Fruit fly (Drosophila melanogaster) whole organism, embryonic: Measurements from ENCODE around the gene CG32847.

Experiments used
- Antp ChIP-seq: fragments of 200-800 bp; sonication (Bioruptor generic); optimal IDR thresholded peaks from 3 replicates; lab custom pipeline; 2016; ENCODE audit warnings: missing biosample characterization, missing genetic modification characterization
- Bgb ChIP-seq: fragments of 200-800 bp; sonication (Bioruptor generic); IDR thresholded peaks from 2 replicates; pipeline ENCODE4 v1.3.6; 2022; ENCODE audit warnings: missing biosample characterization, missing genetic modification characterization; ENCODE audit not compliant: partially characterized antibody
- CG10267 ChIP-seq: fragments of 200-800 bp; sonication (Bioruptor generic); optimal IDR thresholded peaks from 2 replicates; lab custom pipeline; 2018; ENCODE audit warnings: missing biosample characterization, mild to moderate bottlenecking, missing genetic modification characterization, moderate library complexity
- CG10431 ChIP-seq: fragments of 200-800 bp; sonication (Bioruptor generic); optimal IDR thresholded peaks from 3 replicates; lab custom pipeline; 2018; ENCODE audit warnings: missing biosample characterization, mild to moderate bottlenecking, missing genetic modification characterization
- CG11398 ChIP-seq: fragments of 200-800 bp; sonication (Bioruptor generic); optimal IDR thresholded peaks from 2 replicates; lab custom pipeline; 2016; ENCODE audit warnings: missing biosample characterization, missing genetic modification characterization
- CG11456 ChIP-seq: fragments of 200-800 bp; sonication (Bioruptor generic); IDR thresholded peaks from 3 replicates; pipeline ENCODE4 v1.3.6; 2022; ENCODE audit warnings: missing biosample characterization, missing genetic modification characterization
- CG12299 ChIP-seq: fragments of 200-800 bp; sonication (Bioruptor generic); optimal IDR thresholded peaks from 2 replicates; lab custom pipeline; 2018; ENCODE audit warnings: missing biosample characterization, mild to moderate bottlenecking, missing genetic modification characterization
- CG13287 ChIP-seq: fragments of 200-800 bp; sonication (Bioruptor generic); IDR thresholded peaks from 2 replicates; pipeline ENCODE4 v1.3.6; 2022; ENCODE audit warnings: missing biosample characterization, missing genetic modification characterization; ENCODE audit not compliant: partially characterized antibody
- CG13296 ChIP-seq: fragments of 200-800 bp; sonication (Bioruptor generic); optimal IDR thresholded peaks from 3 replicates; lab custom pipeline; 2018; ENCODE audit warnings: missing biosample characterization, mild to moderate bottlenecking, missing genetic modification characterization
- CG13775 ChIP-seq: fragments of 200-800 bp; sonication (Bioruptor generic); optimal IDR thresholded peaks from 3 replicates; lab custom pipeline; 2017; ENCODE audit warnings: missing biosample characterization, mild to moderate bottlenecking, missing genetic modification characterization
- CG14710 ChIP-seq: fragments of 200-800 bp; sonication (Bioruptor generic); optimal IDR thresholded peaks from 3 replicates; lab custom pipeline; 2019; ENCODE audit warnings: missing biosample characterization, mild to moderate bottlenecking, missing genetic modification characterization, moderate library complexity
- CG15696 ChIP-seq: fragments of 200-800 bp; sonication (Bioruptor generic); optimal IDR thresholded peaks from 2 replicates; lab custom pipeline; 2019; ENCODE audit warnings: missing biosample characterization, mild to moderate bottlenecking, missing genetic modification characterization, moderate library complexity
- CG17359 ChIP-seq: fragments of 200-800 bp; sonication (Bioruptor generic); optimal IDR thresholded peaks from 3 replicates; lab custom pipeline; 2018; ENCODE audit warnings: missing biosample characterization, mild to moderate bottlenecking, missing genetic modification characterization, moderate library complexity
- CG2202 ChIP-seq: fragments of 200-800 bp; sonication (Bioruptor generic); optimal IDR thresholded peaks from 2 replicates; lab custom pipeline; 2018; ENCODE audit warnings: missing biosample characterization, mild to moderate bottlenecking, missing genetic modification characterization
- CG30403 ChIP-seq: fragments of 200-800 bp; sonication (Bioruptor generic); optimal IDR thresholded peaks from 3 replicates; lab custom pipeline; 2016; ENCODE audit warnings: missing biosample characterization, missing genetic modification characterization
- CG32532 ChIP-seq: fragments of 200-800 bp; sonication (Bioruptor generic); IDR thresholded peaks from 2 replicates; pipeline ENCODE4 v1.3.6; 2022; ENCODE audit warnings: missing biosample characterization, missing genetic modification characterization
- CG3847 ChIP-seq: fragments of 200-800 bp; sonication (Bioruptor generic); IDR thresholded peaks from 2 replicates; pipeline ENCODE4 v1.3.6; 2022; ENCODE audit warnings: missing biosample characterization, missing genetic modification characterization
- CG42726 ChIP-seq: fragments of 200-800 bp; sonication (Bioruptor generic); IDR thresholded peaks from 2 replicates; pipeline ENCODE4 v1.3.6; 2022; ENCODE audit warnings: missing biosample characterization, missing genetic modification characterization; ENCODE audit not compliant: partially characterized antibody
- CG4424 ChIP-seq: fragments of 200-800 bp; sonication (Bioruptor generic); optimal IDR thresholded peaks from 3 replicates; lab custom pipeline; 2016; ENCODE audit warnings: missing biosample characterization, missing genetic modification characterization
- CG4617 ChIP-seq: fragments of 200-800 bp; sonication (Bioruptor generic); optimal IDR thresholded peaks from 3 replicates; lab custom pipeline; 2016; ENCODE audit warnings: missing biosample characterization, missing genetic modification characterization, borderline replicate concordance
- CG5180 ChIP-seq: fragments of 200-800 bp; sonication (Bioruptor generic); optimal IDR thresholded peaks from 3 replicates; lab custom pipeline; 2017; ENCODE audit warnings: missing biosample characterization, missing genetic modification characterization, mild to moderate bottlenecking, moderate library complexity, missing genetic modification reagents
- CG7839 ChIP-seq: fragments of 200-800 bp; sonication (Bioruptor generic); optimal IDR thresholded peaks from 3 replicates; lab custom pipeline; 2018; ENCODE audit warnings: missing biosample characterization, mild to moderate bottlenecking, missing genetic modification characterization, moderate library complexity
- CG9817 ChIP-seq: fragments of 200-800 bp; sonication (Bioruptor generic); optimal IDR thresholded peaks from 2 replicates; lab custom pipeline; 2018; ENCODE audit warnings: missing biosample characterization, mild to moderate bottlenecking, missing genetic modification characterization, moderate library complexity
- CTCF ChIP-seq: fragments of 200-800 bp; sonication (Bioruptor generic); optimal IDR thresholded peaks from 2 replicates; lab custom pipeline; 2017; ENCODE audit warnings: missing biosample characterization, mild to moderate bottlenecking, missing genetic modification characterization, moderate library complexity
- Dref ChIP-seq: fragments of 200-800 bp; sonication (Bioruptor generic); IDR thresholded peaks from 2 replicates; pipeline ENCODE4 v1.3.6; 2022; ENCODE audit warnings: missing biosample characterization, missing genetic modification characterization
- Fer1 ChIP-seq: fragments of 200-800 bp; sonication (Bioruptor generic); optimal IDR thresholded peaks from 2 replicates; lab custom pipeline; 2017; ENCODE audit warnings: missing biosample characterization, mild to moderate bottlenecking, missing genetic modification characterization
- Fer3 ChIP-seq: fragments of 200-800 bp; sonication (Bioruptor generic); optimal IDR thresholded peaks from 2 replicates; lab custom pipeline; 2018; ENCODE audit warnings: missing biosample characterization, mild to moderate bottlenecking, missing genetic modification characterization, moderate library complexity
- Hr51 ChIP-seq, 2 experiments: fragments of 200-800 bp; sonication (Bioruptor generic); optimal IDR thresholded peaks; 2 replicates in 1 of 2; 3 replicates in 1 of 2; lab custom pipeline; 2016 to 2018; ENCODE audit warnings: missing biosample characterization in 2 of 2, missing genetic modification characterization in 2 of 2, mild to moderate bottlenecking in 1 of 2, moderate library complexity in 1 of 2
- Rfx ChIP-seq: fragments of 200-800 bp; sonication (Bioruptor generic); IDR thresholded peaks from 2 replicates; pipeline ENCODE4 v1.3.6; 2022; ENCODE audit warnings: missing biosample characterization, missing genetic modification characterization
- Sry-δ ChIP-seq: fragments of 200-800 bp; sonication (Bioruptor generic); optimal IDR thresholded peaks from 2 replicates; lab custom pipeline; 2016; ENCODE audit warnings: missing biosample characterization, missing genetic modification characterization
- Xbp1 ChIP-seq: fragments of 200-800 bp; sonication (Bioruptor generic); optimal IDR thresholded peaks from 3 replicates; lab custom pipeline; 2016; ENCODE audit warnings: missing biosample characterization, mild to moderate bottlenecking, missing genetic modification characterization
- ato ChIP-seq: fragments of 200-800 bp; sonication (Bioruptor generic); IDR thresholded peaks from 2 replicates; pipeline ENCODE4 v1.3.6; 2022; ENCODE audit warnings: missing biosample characterization, missing genetic modification characterization; ENCODE audit not compliant: partially characterized antibody
- bbx ChIP-seq: fragments of 200-800 bp; sonication (Bioruptor generic); IDR thresholded peaks from 2 replicates; pipeline ENCODE4 v1.3.6; 2022; ENCODE audit warnings: missing biosample characterization, missing genetic modification characterization; ENCODE audit not compliant: partially characterized antibody
- caup ChIP-seq: fragments of 200-800 bp; sonication (Bioruptor generic); optimal IDR thresholded peaks from 3 replicates; lab custom pipeline; 2017; ENCODE audit warnings: missing biosample characterization, mild to moderate bottlenecking, missing genetic modification characterization, moderate library complexity; ENCODE audit not compliant: severe bottlenecking
- dmrt11E ChIP-seq: fragments of 200-800 bp; sonication (Bioruptor generic); optimal IDR thresholded peaks from 3 replicates; lab custom pipeline; 2018; ENCODE audit warnings: missing biosample characterization, mild to moderate bottlenecking, missing genetic modification characterization, moderate library complexity
- gcm2 ChIP-seq: fragments of 200-800 bp; sonication (Bioruptor generic); optimal IDR thresholded peaks from 2 replicates; lab custom pipeline; 2016; ENCODE audit warnings: missing biosample characterization, missing genetic modification characterization
- grau ChIP-seq: fragments of 200-800 bp; optimal IDR thresholded peaks from 3 replicates; lab custom pipeline; 2019; ENCODE audit warnings: missing biosample characterization, mild to moderate bottlenecking, missing genetic modification characterization, moderate library complexity
- lilli ChIP-seq: fragments of 200-800 bp; sonication (Bioruptor generic); optimal IDR thresholded peaks from 3 replicates; lab custom pipeline; 2016; ENCODE audit warnings: missing biosample characterization, missing genetic modification characterization
- otp ChIP-seq: fragments of 200-800 bp; sonication (Bioruptor generic); IDR thresholded peaks from 3 replicates; pipeline ENCODE4, ENCODE4 v1.3.6; 2022; ENCODE audit warnings: missing biosample characterization, missing genetic modification characterization
- p53 ChIP-seq: fragments of 200-800 bp; sonication (Bioruptor generic); optimal IDR thresholded peaks from 2 replicates; lab custom pipeline; 2016; ENCODE audit warnings: missing biosample characterization, missing genetic modification characterization
- pzg ChIP-seq: fragments of 200-800 bp; sonication (Bioruptor generic); optimal IDR thresholded peaks from 3 replicates; lab custom pipeline; 2018; ENCODE audit warnings: missing biosample characterization, mild to moderate bottlenecking, missing genetic modification characterization, moderate library complexity
- row ChIP-seq: fragments of 200-800 bp; sonication (Bioruptor generic); IDR thresholded peaks from 3 replicates; pipeline ENCODE4 v1.3.6; 2022; ENCODE audit warnings: missing biosample characterization, missing genetic modification characterization
- sc ChIP-seq, 3 experiments: fragments of >200 bp in 2 of 3; fragments of 200-800 bp in 1 of 3; sonication (Bioruptor generic) in 1 of 3; optimal IDR thresholded peaks; 2 replicates in 2 of 3; 3 replicates in 1 of 3; lab custom pipeline; 2017; ENCODE audit warnings: mild to moderate bottlenecking in 1 of 3, missing biosample characterization in 1 of 3, missing genetic modification characterization in 1 of 3, missing genetic modification reagents in 1 of 3
- slbo ChIP-seq: fragments of 200-800 bp; sonication (Bioruptor generic); IDR thresholded peaks from 2 replicates; pipeline ENCODE4 v1.3.6; 2022; ENCODE audit warnings: missing biosample characterization, missing genetic modification characterization
- sug ChIP-seq: fragments of 200-800 bp; optimal IDR thresholded peaks from 2 replicates; lab custom pipeline; 2019; ENCODE audit warnings: missing biosample characterization, mild to moderate bottlenecking, missing genetic modification characterization, moderate library complexity
- tin ChIP-seq: fragments of 200-800 bp; sonication (Bioruptor generic); optimal IDR thresholded peaks from 3 replicates; lab custom pipeline; 2016; ENCODE audit warnings: missing biosample characterization, missing genetic modification characterization
- tna ChIP-seq: fragments of 200-800 bp; sonication (Bioruptor generic); IDR thresholded peaks from 2 replicates; pipeline ENCODE4 v1.3.6; 2022; ENCODE audit warnings: missing biosample characterization, missing genetic modification characterization; ENCODE audit not compliant: partially characterized antibody
- trem ChIP-seq: fragments of 200-800 bp; optimal IDR thresholded peaks from 3 replicates; lab custom pipeline; 2019; ENCODE audit warnings: missing biosample characterization, mild to moderate bottlenecking, missing genetic modification characterization, moderate library complexity
- tx ChIP-seq: fragments of 200-800 bp; sonication (Bioruptor generic); optimal IDR thresholded peaks from 2 replicates; lab custom pipeline; 2016; ENCODE audit warnings: missing biosample characterization, missing genetic modification characterization

The CG32847 gene

dm6 chr3L:15161549-15161948, 40.2 kb downstream of the CG32847 start, which contains the start of gene CG6878 (continued):
- TF ChIP-seq CG32532 (GFP tag; lab: Robert Waterston, UW) = peak; percentile 40; the same call in 1 of the 2 replicates
- no peak for TF ChIP-seq CG11398
- TF ChIP-seq CG13296 (GFP tag; lab: Kevin White, UChicago) = peak; percentile 5
- TF ChIP-seq sc (optimal IDR thresholded peaks at IDR 0.05; lab: Kevin White, UChicago) = no peak
- TF ChIP-seq sc (GFP tag; optimal IDR thresholded peaks at IDR 0.05; lab: Kevin White, UChicago) = no peak
- no peak for TF ChIP-seq CG42726
- TF ChIP-seq row (GFP tag; lab: Robert Waterston, UW) = peak; percentile 34; the same call in 1 of the 3 replicates
- TF ChIP-seq CG3847 (GFP tag; lab: Robert Waterston, UW) = peak; percentile 49; the same call in 1 of the 2 replicates
- no peak for TF ChIP-seq CG5180 (GFP tag; lab: Kevin White, UChicago)
- no peak for TF ChIP-seq CG12299 (tag; lab: Kevin White, UChicago)
- TF ChIP-seq sug (tag; lab: Kevin White, UChicago) = peak; percentile 55
- no peak for TF ChIP-seq dmrt11E (tag; lab: Kevin White, UChicago)
- TF ChIP-seq CG10431 (GFP tag; lab: Kevin White, UChicago) = peak; percentile 36
- peak; percentile 28 for TF ChIP-seq lilli (GFP tag; lab: Kevin White, UChicago)
- TF ChIP-seq CG17359 (tag; lab: Kevin White, UChicago) = peak; percentile 44
- no peak for TF ChIP-seq tx (GFP tag; lab: Kevin White, UChicago)
- TF ChIP-seq slbo = peak; percentile 14; the same call in 1 of the 2 replicates
- TF ChIP-seq Fer1 (GFP tag; lab: Kevin White, UChicago) = peak; percentile 44
- peak; percentile 46; the same call in 1 of the 2 replicates for TF ChIP-seq CG13287 (GFP tag; lab: Robert Waterston, UW)
- peak; percentile 28; the same call in 1 of the 2 replicates for TF ChIP-seq ato (GFP tag; lab: Robert Waterston, UW)
- TF ChIP-seq CG2202 (tag; lab: Kevin White, UChicago) = no peak
- peak; percentile 74 for TF ChIP-seq trem (tag; lab: Kevin White, UChicago)
- peak; percentile 61 for TF ChIP-seq Rfx
- peak; percentile 27 for TF ChIP-seq CG7839 (tag; lab: Kevin White, UChicago)
- TF ChIP-seq CTCF (GFP tag; lab: Kevin White, UChicago) = peak; percentile 97
- TF ChIP-seq CG9817 (tag; lab: Kevin White, UChicago) = peak; percentile 29
- TF ChIP-seq CG13775 (GFP tag; lab: Kevin White, UChicago) = no peak
- peak; percentile 13 for TF ChIP-seq CG15696 (tag; lab: Kevin White, UChicago)
- TF ChIP-seq pzg (GFP tag; lab: Kevin White, UChicago) = peak; percentile 78
- peak; percentile 16 for TF ChIP-seq Sry-δ (GFP tag; lab: Kevin White, UChicago)
- no peak for TF ChIP-seq Antp (GFP tag; lab: Kevin White, UChicago)
- TF ChIP-seq bbx (GFP tag; lab: Robert Waterston, UW) = peak; percentile 66; the same call in 1 of the 2 replicates
- TF ChIP-seq Xbp1 (GFP tag; lab: Kevin White, UChicago) = peak; percentile 24
- TF ChIP-seq CG30403 (GFP tag; lab: Kevin White, UChicago) = peak; percentile 20
- peak; percentile 38 for TF ChIP-seq grau
- TF ChIP-seq gcm2 (GFP tag; lab: Kevin White, UChicago) = no peak
- TF ChIP-seq CG14710 (tag; lab: Kevin White, UChicago) = peak; percentile 53
- peak; percentile 43 for TF ChIP-seq caup (GFP tag; lab: Kevin White, UChicago)
- peak; percentile 25; the same call in 1 of the 3 replicates for TF ChIP-seq otp (GFP tag; lab: Robert Waterston, UW)
- TF ChIP-seq Fer3 (tag; lab: Kevin White, UChicago) = peak; percentile 2
- TF ChIP-seq CG4424 (GFP tag; lab: Kevin White, UChicago) = no peak
- peak; percentile 46 for TF ChIP-seq CG10267 (tag; lab: Kevin White, UChicago)
- no peak for TF ChIP-seq p53
- no peak for TF ChIP-seq tna (GFP tag; lab: Robert Waterston, UW)
- no peak for TF ChIP-seq tin (GFP tag; lab: Kevin White, UChicago)
- TF ChIP-seq Hr51 (GFP tag; optimal IDR thresholded peaks at IDR 0.05; lab: Kevin White, UChicago) = peak in 1 of 2 experiments; percentile 29
- peak; percentile 67 for TF ChIP-seq CG4617 (GFP tag; lab: Kevin White, UChicago)
- TF ChIP-seq Dref (GFP tag; lab: Robert Waterston, UW) = 0 out of 2 replicates have a peak, but pooled peaks have one; percentile 32
- TF ChIP-seq Bgb (GFP tag; lab: Robert Waterston, UW) = peak; percentile 56
- peak; percentile 70; the same call in 2 of the 3 replicates for TF ChIP-seq CG11456 (GFP tag; lab: Robert Waterston, UW)
